Fruit fly (Drosophila melanogaster) whole organism, embryonic: Measurements from ENCODE around the gene CG32483.

ENCODE experiments used
- Adf1 ChIP-seq: fragments of 200-800 bp; sonication (Bioruptor generic); IDR thresholded peaks from 2 replicates; pipeline ENCODE4 v1.3.6; 2022; ENCODE audit warnings: missing biosample characterization, missing genetic modification characterization
- Bdp1 ChIP-seq: fragments of 200-800 bp; sonication (Bioruptor generic); optimal IDR thresholded peaks from 3 replicates; lab custom pipeline; 2016; ENCODE audit warnings: missing biosample characterization, missing genetic modification characterization
- BtbVII ChIP-seq: fragments of 200-800 bp; sonication (Bioruptor generic); optimal IDR thresholded peaks from 3 replicates; lab custom pipeline; 2017; ENCODE audit warnings: missing biosample characterization, mild to moderate bottlenecking, missing genetic modification characterization
- CG10147 ChIP-seq: fragments of 200-800 bp; sonication (Bioruptor generic); optimal IDR thresholded peaks from 2 replicates; lab custom pipeline; 2019; ENCODE audit warnings: missing biosample characterization, mild to moderate bottlenecking, missing genetic modification characterization, moderate library complexity
- CG13287 ChIP-seq: fragments of 200-800 bp; sonication (Bioruptor generic); IDR thresholded peaks from 2 replicates; pipeline ENCODE4 v1.3.6; 2022; ENCODE audit warnings: missing biosample characterization, missing genetic modification characterization; ENCODE audit not compliant: partially characterized antibody
- CG13894 ChIP-seq: fragments of 200-800 bp; sonication (Bioruptor generic); optimal IDR thresholded peaks from 3 replicates; lab custom pipeline; 2018; ENCODE audit warnings: missing biosample characterization, mild to moderate bottlenecking, missing genetic modification characterization, moderate library complexity
- CG14014 ChIP-seq: fragments of 200-800 bp; sonication (Bioruptor generic); IDR thresholded peaks from 2 replicates; pipeline ENCODE4 v1.3.6; 2022; ENCODE audit warnings: missing biosample characterization, missing genetic modification characterization
- CG15514 ChIP-seq: fragments of 200-800 bp; sonication (Bioruptor generic); optimal IDR thresholded peaks from 3 replicates; lab custom pipeline; 2017; ENCODE audit warnings: missing biosample characterization, missing genetic modification characterization, mild to moderate bottlenecking, moderate library complexity, missing genetic modification reagents
- CG17186 ChIP-seq: fragments of 200-800 bp; sonication (Bioruptor generic); optimal IDR thresholded peaks from 3 replicates; lab custom pipeline; 2017; ENCODE audit warnings: missing biosample characterization, missing genetic modification reagents, missing genetic modification characterization
- CG17612 ChIP-seq: fragments of 200-800 bp; sonication (Bioruptor generic); IDR thresholded peaks from 2 replicates; pipeline ENCODE4 v1.3.6; 2022; ENCODE audit warnings: missing biosample characterization, missing genetic modification characterization
- CG18011 ChIP-seq: fragments of 200-800 bp; sonication (Bioruptor generic); optimal IDR thresholded peaks from 2 replicates; lab custom pipeline; 2017; ENCODE audit warnings: missing biosample characterization, missing genetic modification characterization, mild to moderate bottlenecking, moderate library complexity, missing genotype
- CG2889 ChIP-seq: fragments of 200-800 bp; sonication (Bioruptor generic); IDR thresholded peaks from 3 replicates; pipeline ENCODE4 v1.3.6; 2022; ENCODE audit warnings: missing biosample characterization, missing genetic modification characterization
- CG32532 ChIP-seq: fragments of 200-800 bp; sonication (Bioruptor generic); IDR thresholded peaks from 2 replicates; pipeline ENCODE4 v1.3.6; 2022; ENCODE audit warnings: missing biosample characterization, missing genetic modification characterization
- CG4282 ChIP-seq: fragments of 200-800 bp; sonication (Bioruptor generic); optimal IDR thresholded peaks from 2 replicates; lab custom pipeline; 2016; ENCODE audit warnings: missing biosample characterization, missing genetic modification characterization
- CG8388 ChIP-seq: fragments of 200-800 bp; sonication (Bioruptor generic); optimal IDR thresholded peaks from 2 replicates; lab custom pipeline; 2019; ENCODE audit warnings: missing biosample characterization, mild to moderate bottlenecking, missing genetic modification characterization, moderate library complexity
- CG8924 ChIP-seq: fragments of 200-800 bp; optimal IDR thresholded peaks from 3 replicates; lab custom pipeline; 2019; ENCODE audit warnings: missing biosample characterization, mild to moderate bottlenecking, missing genetic modification characterization, moderate library complexity
- CkIIα-i1 ChIP-seq: fragments of 200-800 bp; sonication (Bioruptor generic); IDR thresholded peaks from 2 replicates; pipeline ENCODE4 v1.3.6; 2022; ENCODE audit warnings: missing biosample characterization, missing genetic modification characterization
- HHEX ChIP-seq: fragments of 200-800 bp; sonication (Bioruptor generic); optimal IDR thresholded peaks from 3 replicates; lab custom pipeline; 2017; ENCODE audit warnings: missing biosample characterization, mild to moderate bottlenecking, missing genetic modification characterization, missing genetic modification reagents
- HmgD ChIP-seq: fragments of 200-800 bp; sonication (Bioruptor generic); optimal IDR thresholded peaks from 3 replicates; lab custom pipeline; 2016; ENCODE audit warnings: missing biosample characterization, missing genetic modification characterization
- HmgZ ChIP-seq: fragments of 200-800 bp; sonication (Bioruptor generic); optimal IDR thresholded peaks from 2 replicates; lab custom pipeline; 2018; ENCODE audit warnings: missing biosample characterization, mild to moderate bottlenecking, missing genetic modification characterization
- Kr ChIP-seq: fragments of 200-800 bp; sonication (Bioruptor generic); optimal IDR thresholded peaks from 2 replicates; lab custom pipeline; 2017; ENCODE audit warnings: missing biosample characterization, mild to moderate bottlenecking, missing genetic modification characterization
- Ravus ChIP-seq: fragments of 200-800 bp; sonication (Bioruptor generic); IDR thresholded peaks from 2 replicates; pipeline ENCODE4 v1.3.6; 2022; ENCODE audit warnings: missing biosample characterization, missing genetic modification characterization
- Usf ChIP-seq: fragments of 200-800 bp; sonication (Bioruptor generic); optimal IDR thresholded peaks from 2 replicates; lab custom pipeline; 2017; ENCODE audit warnings: missing genotype, missing biosample characterization, missing genetic modification characterization
- aop ChIP-seq: fragments of 200-800 bp; sonication (Bioruptor generic); IDR thresholded peaks from 2 replicates; pipeline ENCODE4 v1.3.6; 2022; ENCODE audit warnings: missing biosample characterization, missing genetic modification characterization
- ara ChIP-seq: fragments of 200-800 bp; sonication (Bioruptor generic); IDR thresholded peaks from 2 replicates; pipeline ENCODE4 v1.3.6; 2022; ENCODE audit warnings: missing biosample characterization, missing genetic modification characterization
- az2 ChIP-seq: fragments of 200-800 bp; sonication (Bioruptor generic); optimal IDR thresholded peaks from 3 replicates; lab custom pipeline; 2016; ENCODE audit warnings: missing biosample characterization, missing genetic modification characterization
- bbx ChIP-seq: fragments of 200-800 bp; sonication (Bioruptor generic); IDR thresholded peaks from 2 replicates; pipeline ENCODE4 v1.3.6; 2022; ENCODE audit warnings: missing biosample characterization, missing genetic modification characterization; ENCODE audit not compliant: partially characterized antibody
- bowl ChIP-seq: fragments of 200-800 bp; sonication (Bioruptor generic); IDR thresholded peaks from 2 replicates; pipeline ENCODE4 v1.3.6; 2022; ENCODE audit warnings: missing biosample characterization, missing genetic modification characterization
- crol ChIP-seq: fragments of 200-800 bp; sonication (Bioruptor generic); IDR thresholded peaks from 2 replicates; pipeline ENCODE4 v1.3.6; 2022; ENCODE audit warnings: missing biosample characterization, missing genetic modification characterization
- danr ChIP-seq: fragments of 200-800 bp; sonication (Bioruptor generic); IDR thresholded peaks from 2 replicates; pipeline ENCODE4 v1.3.6; 2022; ENCODE audit warnings: missing biosample characterization, missing genetic modification characterization
- dmrt99B ChIP-seq: fragments of 200-800 bp; sonication (Bioruptor generic); optimal IDR thresholded peaks from 2 replicates; lab custom pipeline; 2018; ENCODE audit warnings: missing biosample characterization, mild to moderate bottlenecking, missing genetic modification characterization, moderate library complexity
- hkb ChIP-seq, 2 experiments: fragments of 200-800 bp in 1 of 2; fragments of >200 bp in 1 of 2; sonication (Bioruptor generic) in 1 of 2; IDR thresholded peaks in 1 of 2; optimal IDR thresholded peaks in 1 of 2; 2 replicates each; pipeline versions ENCODE4 v1.3.6 to Lab custom; 2017 to 2022; ENCODE audit warnings: missing biosample characterization in 1 of 2, missing genetic modification characterization in 1 of 2
- ken ChIP-seq: fragments of 200-800 bp; sonication (Bioruptor generic); IDR thresholded peaks from 3 replicates; pipeline ENCODE4 v1.3.6; 2022; ENCODE audit warnings: missing biosample characterization, missing genetic modification characterization
- kni ChIP-seq: fragments of 200-800 bp; sonication (Bioruptor generic); optimal IDR thresholded peaks from 3 replicates; lab custom pipeline; 2017; ENCODE audit warnings: mild to moderate bottlenecking, missing biosample characterization, missing genetic modification reagents, missing genetic modification characterization
- nerfin-1 ChIP-seq: fragments of 200-800 bp; sonication (Bioruptor generic); optimal IDR thresholded peaks from 3 replicates; lab custom pipeline; 2019; ENCODE audit warnings: missing biosample characterization, mild to moderate bottlenecking, missing genetic modification characterization, moderate library complexity
- otp ChIP-seq: fragments of 200-800 bp; sonication (Bioruptor generic); IDR thresholded peaks from 3 replicates; pipeline ENCODE4, ENCODE4 v1.3.6; 2022; ENCODE audit warnings: missing biosample characterization, missing genetic modification characterization
- pum ChIP-seq: fragments of 200-800 bp; sonication (Bioruptor generic); optimal IDR thresholded peaks from 2 replicates; lab custom pipeline; 2016; ENCODE audit warnings: missing biosample characterization, missing genetic modification characterization
- rib ChIP-seq: fragments of 200-800 bp; sonication (Bioruptor generic); IDR thresholded peaks from 2 replicates; pipeline ENCODE4 v1.3.6; 2022; ENCODE audit warnings: missing biosample characterization, missing genetic modification characterization
- row ChIP-seq: fragments of 200-800 bp; sonication (Bioruptor generic); IDR thresholded peaks from 3 replicates; pipeline ENCODE4 v1.3.6; 2022; ENCODE audit warnings: missing biosample characterization, missing genetic modification characterization
- scrt ChIP-seq: fragments of 200-800 bp; sonication (Bioruptor generic); optimal IDR thresholded peaks from 2 replicates; lab custom pipeline; 2018; ENCODE audit warnings: missing biosample characterization, mild to moderate bottlenecking, missing genetic modification characterization, moderate library complexity
- shn ChIP-seq: fragments of 200-800 bp; sonication (Bioruptor generic); optimal IDR thresholded peaks from 3 replicates; lab custom pipeline; 2016; ENCODE audit warnings: missing biosample characterization, missing genetic modification characterization
- slou ChIP-seq: fragments of 200-800 bp; sonication (Bioruptor generic); optimal IDR thresholded peaks from 3 replicates; lab custom pipeline; 2016; ENCODE audit warnings: missing biosample characterization, missing genetic modification characterization
- ssp ChIP-seq: fragments of 200-800 bp; sonication (Bioruptor generic); IDR thresholded peaks from 2 replicates; pipeline ENCODE4 v1.3.6; 2022; ENCODE audit warnings: missing biosample characterization, missing genetic modification characterization
- ttk ChIP-seq: fragments of 200-800 bp; sonication (Bioruptor generic); IDR thresholded peaks from 2 replicates; pipeline ENCODE4 v2.1.2; 2022; ENCODE audit warnings: missing biosample characterization, missing genetic modification characterization
- twi ChIP-seq: fragments of 200-800 bp; optimal IDR thresholded peaks from 2 replicates; lab custom pipeline; 2019; ENCODE audit warnings: missing biosample characterization, mild to moderate bottlenecking, missing genetic modification characterization, moderate library complexity
- wdn ChIP-seq: fragments of 200-800 bp; sonication (Bioruptor generic); IDR thresholded peaks from 2 replicates; pipeline ENCODE4 v1.3.6; 2022; ENCODE audit warnings: missing biosample characterization, missing genetic modification characterization
- zfh2 ChIP-seq: fragments of 200-800 bp; sonication (Bioruptor generic); optimal IDR thresholded peaks from 2 replicates; lab custom pipeline; 2016; ENCODE audit warnings: missing biosample characterization, missing genetic modification characterization

Gene CG32483

DNA sequence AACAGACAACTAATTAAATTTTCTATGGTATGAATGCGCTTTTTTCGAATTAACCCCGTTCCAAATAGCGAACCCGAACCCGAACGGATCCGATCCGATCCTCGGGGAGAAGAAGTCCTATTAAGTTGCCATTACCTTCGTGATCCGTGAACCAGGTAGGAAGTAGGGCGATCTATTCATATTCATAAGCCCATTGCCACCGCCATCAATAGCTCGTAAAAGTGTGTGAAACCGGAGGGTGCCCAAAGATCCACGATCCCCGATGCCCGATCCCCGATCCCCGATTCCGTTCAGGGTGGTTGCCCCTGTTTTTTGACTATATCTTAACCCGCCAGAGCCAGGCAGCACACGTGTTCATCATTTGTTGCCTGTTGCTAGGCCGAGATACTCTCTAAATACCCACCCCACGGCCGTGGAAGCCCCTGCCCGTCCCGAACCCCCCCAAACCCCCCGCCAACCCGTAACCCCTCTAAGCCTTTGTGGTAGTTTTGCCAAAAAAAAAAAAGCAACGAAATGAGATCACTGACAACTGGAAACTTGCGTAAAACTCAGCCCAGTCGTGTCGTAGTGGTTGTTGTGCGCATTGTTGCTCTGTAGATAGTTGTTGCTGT, 44.4 kb downstream of the CG32483 start (continued):
- no peak for TF ChIP-seq HmgD
- TF ChIP-seq ken (GFP tag; lab: Robert Waterston, UW) = 0 out of 3 replicates have a peak, but pooled peaks have one; percentile 15
- TF ChIP-seq HmgZ = no peak
- no peak for TF ChIP-seq CG14014 (GFP tag; lab: Robert Waterston, UW)
- 0 out of 2 replicates have a peak, but pooled peaks have one; percentile 10 for TF ChIP-seq CG32532 (GFP tag; lab: Robert Waterston, UW)
- TF ChIP-seq otp = 0 out of 3 replicates have a peak, but pooled peaks have one; percentile 37
- TF ChIP-seq rib = no peak
- no peak for TF ChIP-seq bbx (GFP tag; lab: Robert Waterston, UW)
- peak; percentile 45 for TF ChIP-seq CG18011 (GFP tag; lab: Kevin White, UChicago)
- TF ChIP-seq ttk (GFP tag; lab: Robert Waterston, UW) = 0 out of 2 replicates have a peak, but pooled peaks have one; percentile 28
- TF ChIP-seq scrt (GFP tag; lab: Kevin White, UChicago) = peak; percentile 36
- TF ChIP-seq CkIIα-i1 (GFP tag; lab: Robert Waterston, UW) = no peak
- TF ChIP-seq CG13894 (tag; lab: Kevin White, UChicago) = peak; percentile 97
- TF ChIP-seq crol (GFP tag; lab: Robert Waterston, UW) = peak; percentile 84

dm6 chr3L:644111-644718, 45.7 kb downstream of the CG32483 start:
- peak; percentile 86 for TF ChIP-seq kni (GFP tag; lab: Kevin White, UChicago)
- TF ChIP-seq az2 (GFP tag; lab: Kevin White, UChicago) = peak; percentile 93
- no peak for TF ChIP-seq CG13287 (GFP tag; lab: Robert Waterston, UW)
- peak; percentile 50 for TF ChIP-seq CG15514 (GFP tag; lab: Kevin White, UChicago)
- peak; percentile 80 for TF ChIP-seq CG2889 (GFP tag; lab: Robert Waterston, UW)
- peak; percentile 38 for TF ChIP-seq slou
- peak; percentile 32 for TF ChIP-seq CG10147 (GFP tag; lab: Kevin White, UChicago)
- peak; percentile 55 for TF ChIP-seq Ravus (GFP tag; lab: Robert Waterston, UW)
- TF ChIP-seq CG8388 (GFP tag; lab: Kevin White, UChicago) = peak; percentile 85
- peak; percentile 88 for TF ChIP-seq row
- peak; percentile 35; the same call in 1 of the 2 replicates for TF ChIP-seq danr (GFP tag; lab: Robert Waterston, UW)
- peak; percentile 73 for TF ChIP-seq CG32532 (GFP tag; lab: Robert Waterston, UW)
- peak; percentile 66 for TF ChIP-seq scrt (GFP tag; lab: Kevin White, UChicago)
- peak; percentile 92 for TF ChIP-seq pum (GFP tag; lab: Kevin White, UChicago)
- TF ChIP-seq CG17186 (GFP tag; lab: Kevin White, UChicago) = peak; percentile 68
- no peak for TF ChIP-seq Kr (GFP tag; lab: Kevin White, UChicago)
- TF ChIP-seq dmrt99B (tag; lab: Kevin White, UChicago) = peak; percentile 94
- TF ChIP-seq aop (GFP tag; lab: Robert Waterston, UW) = peak; percentile 77
- TF ChIP-seq HHEX = peak; percentile 79
- peak; percentile 78 for TF ChIP-seq wdn (GFP tag; lab: Robert Waterston, UW)
- no peak for TF ChIP-seq Adf1 (GFP tag; lab: Robert Waterston, UW)
- TF ChIP-seq twi (tag; lab: Kevin White, UChicago) = peak; percentile 42
- TF ChIP-seq BtbVII = peak; percentile 55
- TF ChIP-seq nerfin-1 (tag; lab: Kevin White, UChicago) = peak; percentile 83
- TF ChIP-seq Usf (GFP tag; lab: Kevin White, UChicago) = peak; percentile 32
- TF ChIP-seq HmgD = peak; percentile 72
- TF ChIP-seq CG8924 (tag; lab: Kevin White, UChicago) = peak; percentile 83
- TF ChIP-seq ara (GFP tag; lab: Robert Waterston, UW) = peak; percentile 91
- TF ChIP-seq bowl (GFP tag; lab: Robert Waterston, UW) = peak; percentile 57
- peak; percentile 73 for TF ChIP-seq zfh2 (GFP tag; lab: Kevin White, UChicago)
- peak; percentile 75 for TF ChIP-seq ssp
- peak; percentile 51; the same call in 1 of the 2 replicates for TF ChIP-seq CG17612 (GFP tag; lab: Robert Waterston, UW)
- TF ChIP-seq shn (GFP tag; lab: Kevin White, UChicago) = peak; percentile 87
- peak; percentile 72 for TF ChIP-seq CG4282 (GFP tag; lab: Kevin White, UChicago)
- peak; percentile 76 for TF ChIP-seq Bdp1 (GFP tag; lab: Kevin White, UChicago)
- TF ChIP-seq hkb (optimal IDR thresholded peaks at IDR 0.05; lab: Kevin White, UChicago) = no peak
- TF ChIP-seq hkb (GFP tag; IDR thresholded peaks at IDR 0.05; lab: Robert Waterston, UW) = peak; percentile 91
